Fruit fly (Drosophila melanogaster): ENCODE data around the gene Ugt304A1.

Gene Ugt304A1

DNA sequence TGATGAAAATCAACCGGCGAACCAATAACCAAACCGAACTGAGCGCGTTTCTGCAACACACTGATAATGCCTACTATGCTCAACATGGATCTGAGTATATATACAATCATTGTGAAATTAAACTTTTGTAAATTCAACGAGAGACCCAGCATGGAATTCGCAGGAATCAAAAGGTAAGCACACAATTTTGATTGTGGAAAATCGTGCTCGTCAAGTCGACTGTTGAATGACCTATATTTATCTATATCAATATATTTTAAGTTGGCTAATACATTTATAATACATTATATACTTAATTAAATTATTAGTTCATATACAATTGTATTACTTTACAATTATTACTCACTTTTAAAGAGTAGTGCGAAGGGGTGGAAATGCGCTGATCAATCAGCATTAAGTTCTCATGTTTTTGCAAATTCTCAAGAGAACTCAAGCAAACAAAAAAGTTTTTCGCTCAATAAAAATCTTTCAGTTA lies 21.4 kb downstream of the Ugt304A1 start, which contains the start of gene Ugt302K1 (continued):
- TF ChIP-seq CG15011 (GFP tag; optimal IDR thresholded peaks at IDR 0.05) (no peak), E2f2 (GFP tag; IDR thresholded peaks at IDR 0.05) (no peak), CG4404 (GFP tag; IDR thresholded peaks at IDR 0.05) (no peak), CG17328 (GFP tag; IDR thresholded peaks at IDR 0.05) (no peak), CG9727 (GFP tag; optimal IDR thresholded peaks at IDR 0.05) (peak; percentile 16), C15 (GFP tag; IDR thresholded peaks at IDR 0.05) (no peak), CG32532 (GFP tag; IDR thresholded peaks at IDR 0.05) (peak; percentile 75), CG17912 (GFP tag; optimal IDR thresholded peaks at IDR 0.05) (no peak), CG9797 (GFP tag; optimal IDR thresholded peaks at IDR 0.05) (no peak), Aef1 (GFP tag; IDR thresholded peaks at IDR 0.05) (peak; percentile 10; the same call in 1 of the 3 replicates), Rfx (GFP tag; IDR thresholded peaks at IDR 0.05) (no peak; the same call in 1 of the 2 replicates), CG9215 (GFP tag; IDR thresholded peaks at IDR 0.05) (0 out of 2 replicates have a peak, but pooled peaks have one; percentile 15), fd96Cb (tag; optimal IDR thresholded peaks at IDR 0.05) (no peak), CG4707 (GFP tag; optimal IDR thresholded peaks at IDR 0.05) (no peak), BEAF-32 (GFP tag; optimal IDR thresholded peaks at IDR 0.05) (no peak), sr (GFP tag; IDR thresholded peaks at IDR 0.05) (no peak), Side (GFP tag; optimal IDR thresholded peaks at IDR 0.05) (no peak), caup (GFP tag; optimal IDR thresholded peaks at IDR 0.05; ENCODE audit: severe bottlenecking) (peak; percentile 1), en (GFP tag; optimal IDR thresholded peaks at IDR 0.05) (no peak), sqz (GFP tag; optimal IDR thresholded peaks at IDR 0.05) (no peak), h (optimal IDR thresholded peaks at IDR 0.05) (no peak), CG7786 (GFP tag; optimal IDR thresholded peaks at IDR 0.05) (no peak), cato (GFP tag; optimal IDR thresholded peaks at IDR 0.05; ENCODE audit: borderline replicate concordance) (no peak), slp2 (GFP tag; optimal IDR thresholded peaks at IDR 0.05) (no peak), hkb (optimal IDR thresholded peaks at IDR 0.05) (no peak), hkb (GFP tag; IDR thresholded peaks at IDR 0.05) (no peak), mld (GFP tag; IDR thresholded peaks at IDR 0.05; ENCODE audit: partially characterized antibody) (no peak), lbe (GFP tag; optimal IDR thresholded peaks at IDR 0.05) (peak; percentile 58), prd (optimal IDR thresholded peaks at IDR 0.05) (no peak), prd (GFP tag; IDR thresholded peaks at IDR 0.05) (peak; percentile 17; the same call in 1 of the 3 replicates), CG32767 (GFP tag; IDR thresholded peaks at IDR 0.05) (no peak; the same call in 1 of the 2 replicates), Opbp (GFP tag; IDR thresholded peaks at IDR 0.05; ENCODE audit: partially characterized antibody) (no peak), Myb (GFP tag; optimal IDR thresholded peaks at IDR 0.05) (no peak), CG7839 (tag; optimal IDR thresholded peaks at IDR 0.05) (peak; percentile 47), CG6689 (GFP tag; IDR thresholded peaks at IDR 0.05) (0 out of 2 replicates have a peak, but pooled peaks have one; percentile 12), CG3281 (GFP tag; optimal IDR thresholded peaks at IDR 0.05) (peak; percentile 56), fd102C (GFP tag; optimal IDR thresholded peaks at IDR 0.05) (no peak), her (GFP tag; optimal IDR thresholded peaks at IDR 0.05) (no peak), CG7963 (GFP tag; IDR thresholded peaks at IDR 0.05; ENCODE audit: partially characterized antibody) (no peak), wek (GFP tag; optimal IDR thresholded peaks at IDR 0.05) (no peak), CG12236 (GFP tag; optimal IDR thresholded peaks at IDR 0.05) (no peak), jing (GFP tag; optimal IDR thresholded peaks at IDR 0.05) (no peak), D19A (tag; optimal IDR thresholded peaks at IDR 0.05) (peak; percentile 73), Ptx1 (GFP tag; IDR thresholded peaks at IDR 0.05) (peak; percentile 43; the same call in 1 of the 2 replicates), CG3065 (GFP tag; optimal IDR thresholded peaks at IDR 0.05) (no peak), Oaz (GFP tag; IDR thresholded peaks at IDR 0.05) (no peak), CG11085 (GFP tag; IDR thresholded peaks at IDR 0.05) (0 out of 2 replicates have a peak, but pooled peaks have one; percentile 30), CoRest (tag; optimal IDR thresholded peaks at IDR 0.05) (peak; percentile 2), Ada2b (GFP tag; IDR thresholded peaks at IDR 0.05) (peak; percentile 38; the same call in 1 of the 2 replicates), ab (GFP tag; optimal IDR thresholded peaks at IDR 0.05) (no peak), CG34422 (GFP tag; IDR thresholded peaks at IDR 0.05) (no peak), Max (GFP tag; optimal IDR thresholded peaks at IDR 0.05) (no peak)
